Worm (Caenorhabditis elegans) whole organism, late embryonic: ENCODE results near the gene F14H8.4.

ENCODE experiments used
- C38D4.7 ChIP-seq: fragments of 200-800 bp; sonication (Bioruptor generic); optimal IDR thresholded peaks from 2 replicates; lab custom pipeline; 2018; ENCODE audit warnings: mild to moderate bottlenecking, missing genetic modification characterization, moderate library complexity, missing compliant biosample characterization
- K02D7.2 ChIP-seq: sonication (generic microtip); optimal IDR thresholded peaks from 2 replicates; lab custom pipeline; 2017; ENCODE audit warnings: mild to moderate bottlenecking, missing genetic modification characterization, missing compliant biosample characterization
- K09A11.1 ChIP-seq: sonication (generic microtip); optimal IDR thresholded peaks from 2 replicates; lab custom pipeline; 2017; ENCODE audit warnings: antibody characterized with exemption, mild to moderate bottlenecking, missing genetic modification characterization, missing compliant biosample characterization; ENCODE audit not compliant: insufficient read depth
- Y22D7AL.16 ChIP-seq: sonication (generic microtip); optimal IDR thresholded peaks from 2 replicates; lab custom pipeline; 2016; ENCODE audit warnings: missing genetic modification characterization, missing compliant biosample characterization
- ahr-1 ChIP-seq: sonication (generic microtip); optimal IDR thresholded peaks from 2 replicates; lab custom pipeline; 2016; ENCODE audit warnings: missing genetic modification characterization, missing compliant biosample characterization
- ama-1 ChIP-seq: fragments of 150-350 bp; optimal IDR thresholded peaks from 2 replicates; lab custom pipeline; 2014
- ceh-14 ChIP-seq: sonication (generic microtip); optimal IDR thresholded peaks from 2 replicates; lab custom pipeline; 2016; ENCODE audit warnings: missing genotype, missing genetic modification characterization, missing compliant biosample characterization
- ceh-22 ChIP-seq: sonication (generic microtip); optimal IDR thresholded peaks from 2 replicates; lab custom pipeline; 2017; ENCODE audit warnings: missing biosample characterization, missing genetic modification characterization
- ceh-24 ChIP-seq: sonication (generic microtip); optimal IDR thresholded peaks from 2 replicates; lab custom pipeline; 2016; ENCODE audit warnings: mild to moderate bottlenecking, missing genetic modification characterization, missing compliant biosample characterization
- ceh-30 ChIP-seq: fragments of 150-350 bp; optimal IDR thresholded peaks from 2 replicates; lab custom pipeline; 2014; ENCODE audit warnings: missing biosample characterization, missing genetic modification characterization
- ceh-31 ChIP-seq: sonication (generic microtip); optimal IDR thresholded peaks from 2 replicates; lab custom pipeline; 2016; ENCODE audit warnings: missing genetic modification characterization, missing compliant biosample characterization
- ceh-48 ChIP-seq: sonication (generic microtip); optimal IDR thresholded peaks from 2 replicates; lab custom pipeline; 2016; ENCODE audit warnings: missing genetic modification characterization, inconsistent platforms, missing compliant biosample characterization
- ceh-6 ChIP-seq: fragments of 200-800 bp; sonication (Bioruptor generic); optimal IDR thresholded peaks from 2 replicates; lab custom pipeline; 2018; ENCODE audit warnings: mild to moderate bottlenecking, missing genetic modification characterization, missing compliant biosample characterization
- ceh-9 ChIP-seq: sonication (generic microtip); optimal IDR thresholded peaks from 2 replicates; lab custom pipeline; 2016; ENCODE audit warnings: mild to moderate bottlenecking, missing genetic modification characterization, inconsistent platforms, missing compliant biosample characterization
- dmd-4 ChIP-seq: sonication (generic microtip); optimal IDR thresholded peaks from 2 replicates; lab custom pipeline; 2016; ENCODE audit warnings: borderline replicate concordance, missing genetic modification characterization, missing compliant biosample characterization
- dve-1 ChIP-seq: sonication (generic microtip); optimal IDR thresholded peaks from 2 replicates; lab custom pipeline; 2017; ENCODE audit warnings: antibody characterized with exemption, mild to moderate bottlenecking, missing genetic modification characterization, missing compliant biosample characterization
- fax-1 ChIP-seq: sonication (generic microtip); optimal IDR thresholded peaks from 2 replicates; lab custom pipeline; 2016; ENCODE audit warnings: missing genotype, missing genetic modification characterization, missing compliant biosample characterization
- fkh-10 ChIP-seq: fragments of 150-350 bp; optimal IDR thresholded peaks from 2 replicates; lab custom pipeline; 2014; ENCODE audit warnings: missing biosample characterization, missing genetic modification reagents, missing genetic modification characterization
- gmeb-2 ChIP-seq: sonication (generic microtip); optimal IDR thresholded peaks from 2 replicates; lab custom pipeline; 2016; ENCODE audit warnings: missing genetic modification characterization, inconsistent platforms, missing compliant biosample characterization
- hlh-15 ChIP-seq: sonication (generic microtip); optimal IDR thresholded peaks from 2 replicates; lab custom pipeline; 2016; ENCODE audit warnings: missing genetic modification characterization, missing compliant biosample characterization
- hlh-30 ChIP-seq: sonication (generic microtip); optimal IDR thresholded peaks from 2 replicates; lab custom pipeline; 2017; ENCODE audit warnings: antibody characterized with exemption, missing genetic modification characterization, missing compliant biosample characterization; ENCODE audit not compliant: insufficient read depth
- hlh-6 ChIP-seq: sonication (generic microtip); optimal IDR thresholded peaks from 2 replicates; lab custom pipeline; 2016; ENCODE audit warnings: missing genotype, missing genetic modification characterization, missing compliant biosample characterization
- hlh-8 ChIP-seq: sonication (generic microtip); optimal IDR thresholded peaks from 2 replicates; lab custom pipeline; 2016; ENCODE audit warnings: missing genotype, missing genetic modification characterization, missing compliant biosample characterization
- lim-6 ChIP-seq: sonication (generic microtip); optimal IDR thresholded peaks from 2 replicates; lab custom pipeline; 2016; ENCODE audit warnings: missing genetic modification characterization, missing compliant biosample characterization
- lin-11 ChIP-seq: fragments of 200-800 bp; sonication (Bioruptor generic); optimal IDR thresholded peaks from 2 replicates; lab custom pipeline; 2018; ENCODE audit warnings: mild to moderate bottlenecking, missing genetic modification characterization, missing compliant biosample characterization
- madf-2 ChIP-seq: sonication (generic microtip); optimal IDR thresholded peaks from 2 replicates; lab custom pipeline; 2017; ENCODE audit warnings: missing genetic modification characterization, missing compliant biosample characterization
- nhr-11 ChIP-seq: fragments of 150-350 bp; optimal IDR thresholded peaks from 2 replicates; lab custom pipeline; 2014; ENCODE audit warnings: missing biosample characterization, missing genetic modification characterization
- pag-3 ChIP-seq: sonication (generic microtip); optimal IDR thresholded peaks from 2 replicates; lab custom pipeline; 2016; ENCODE audit warnings: missing compliant biosample characterization, missing genetic modification characterization, borderline replicate concordance
- pax-1 ChIP-seq: fragments of 150-350 bp; optimal IDR thresholded peaks from 2 replicates; lab custom pipeline; 2014; ENCODE audit warnings: missing biosample characterization, missing genetic modification characterization
- pha-2 ChIP-seq: sonication (generic microtip); optimal IDR thresholded peaks from 2 replicates; lab custom pipeline; 2017; ENCODE audit warnings: mild to moderate bottlenecking, missing genetic modification characterization, missing compliant biosample characterization
- pha-4 ChIP-seq: fragments of 150-350 bp; optimal IDR thresholded peaks from 2 replicates; lab custom pipeline; 2018; ENCODE audit warnings: missing biosample characterization, missing genetic modification reagents, missing genetic modification characterization
- ref-2 ChIP-seq: sonication (generic microtip); optimal IDR thresholded peaks from 2 replicates; lab custom pipeline; 2016; ENCODE audit warnings: missing genetic modification characterization, missing compliant biosample characterization
- rnt-1 ChIP-seq: sonication (generic microtip); optimal IDR thresholded peaks from 2 replicates; lab custom pipeline; 2016; ENCODE audit warnings: missing genetic modification characterization, missing compliant biosample characterization
- sdc-2 ChIP-seq: sonication (generic microtip); optimal IDR thresholded peaks from 2 replicates; lab custom pipeline; 2016; ENCODE audit warnings: missing genotype, missing genetic modification characterization, missing compliant biosample characterization
- sox-4 ChIP-seq: sonication (generic microtip); optimal IDR thresholded peaks from 2 replicates; lab custom pipeline; 2017; ENCODE audit warnings: mild to moderate bottlenecking, missing genetic modification characterization, inconsistent platforms, missing compliant biosample characterization
- syd-9 ChIP-seq: sonication (generic microtip); optimal IDR thresholded peaks from 2 replicates; lab custom pipeline; 2016; ENCODE audit warnings: mild to moderate bottlenecking, missing genetic modification characterization, moderate library complexity, missing compliant biosample characterization
- tbx-2 ChIP-seq: sonication (generic microtip); optimal IDR thresholded peaks from 2 replicates; lab custom pipeline; 2016; ENCODE audit warnings: missing genetic modification characterization, missing compliant biosample characterization
- unc-42 ChIP-seq: sonication (generic microtip); optimal IDR thresholded peaks from 2 replicates; lab custom pipeline; 2016; ENCODE audit warnings: missing genotype, missing genetic modification characterization, missing compliant biosample characterization
- unc-86 ChIP-seq: sonication (generic microtip); optimal IDR thresholded peaks from 2 replicates; lab custom pipeline; 2016; ENCODE audit warnings: missing genetic modification characterization, missing compliant biosample characterization
- ztf-16 ChIP-seq: sonication (generic microtip); optimal IDR thresholded peaks from 2 replicates; lab custom pipeline; 2017; ENCODE audit warnings: missing genetic modification characterization, missing compliant biosample characterization

The F14H8.4 gene

ce11 chrV:15011560-15011959 is 12.1 kb upstream of the F14H8.4 start, which contains the start of gene nmr-2:
TSS of gene nmr-2 (minus strand) at chrV:15011660.
- TF ChIP-seq ceh-31 (tag; lab: Kevin White, UChicago) (no peak), sdc-2 (tag; lab: Kevin White, UChicago) (no peak), hlh-6 (tag; lab: Kevin White, UChicago) (no peak), unc-86 (tag; lab: Kevin White, UChicago) (no peak), tbx-2 (tag; lab: Kevin White, UChicago) (no peak), ceh-24 (tag; lab: Kevin White, UChicago) (no peak), gmeb-2 (tag; lab: Kevin White, UChicago) (no peak), ceh-6 (GFP tag; lab: Kevin White, UChicago) (no peak), ref-2 (tag; lab: Kevin White, UChicago) (no peak), ceh-30 (tag; lab: Kevin White, UChicago) (no peak), pag-3 (tag; lab: Kevin White, UChicago) (no peak), unc-42 (tag; lab: Kevin White, UChicago) (no peak), hlh-30 (tag; lab: Kevin White, UChicago) (no peak), pax-1 (no peak), Y22D7AL.16 (tag; lab: Kevin White, UChicago) (no peak), C38D4.7 (GFP tag; lab: Kevin White, UChicago) (no peak), ceh-48 (tag; lab: Kevin White, UChicago) (no peak), lim-6 (tag; lab: Kevin White, UChicago) (no peak), fax-1 (tag; lab: Kevin White, UChicago) (no peak), hlh-15 (tag; lab: Kevin White, UChicago) (no peak)

- no peak for TF ChIP-seq fkh-10
- no peak for TF ChIP-seq ceh-14
- no peak for TF ChIP-seq pha-4 (tag; lab: Kevin White, UChicago)
- TF ChIP-seq lin-11 (tag; lab: Kevin White, UChicago), result no peak
- no peak for TF ChIP-seq ama-1 (lab: Kevin White, UChicago)
- no peak for TF ChIP-seq ceh-22 (tag; lab: Kevin White, UChicago)
- TF ChIP-seq ceh-31 (tag; lab: Kevin White, UChicago), result no peak
- TF ChIP-seq dmd-4, result no peak
- TF ChIP-seq K09A11.1 (tag; lab: Kevin White, UChicago), result no peak
- TF ChIP-seq ztf-16 (tag; lab: Kevin White, UChicago), result no peak
- no peak for TF ChIP-seq fax-1 (tag; lab: Kevin White, UChicago)
- TF ChIP-seq pha-2 (tag; lab: Kevin White, UChicago), result no peak
- TF ChIP-seq, all 69 proteins: peak for 0
These were observed 10.9 kb upstream of the F14H8.4 start for ce11 chrV:15012542-15013301.

ce11 chrV:15013328-15013727 is 10.3 kb upstream of the F14H8.4 start:
- TF ChIP-seq sox-4 (tag; lab: Kevin White, UChicago) (no peak), ref-2 (tag; lab: Kevin White, UChicago) (no peak), madf-2 (tag; lab: Kevin White, UChicago) (no peak), dve-1 (tag; lab: Kevin White, UChicago) (no peak)

- no peak for TF ChIP-seq rnt-1 (tag; lab: Kevin White, UChicago)
- TF ChIP-seq fkh-10, result no peak
- TF ChIP-seq ceh-48 (tag; lab: Kevin White, UChicago), result no peak
- no peak for TF ChIP-seq ceh-24 (tag; lab: Kevin White, UChicago)
- TF ChIP-seq syd-9, result no peak
- TF ChIP-seq nhr-11 (tag; lab: Kevin White, UChicago), result no peak
- TF ChIP-seq ceh-9 (tag; lab: Kevin White, UChicago), result no peak
- no peak for TF ChIP-seq hlh-8
- TF ChIP-seq K02D7.2 (tag; lab: Kevin White, UChicago), result no peak
- TF ChIP-seq hlh-30 (tag; lab: Kevin White, UChicago), result no peak
- TF ChIP-seq ama-1 (lab: Kevin White, UChicago), result no peak
- TF ChIP-seq ahr-1, result no peak
These were observed 9.5 kb upstream of the F14H8.4 start, which contains the start of gene obr-2 for ce11 chrV:15014164-15014563. TSS of gene obr-2 (minus strand) at chrV:15014264.
